Worm (Caenorhabditis elegans) whole organism, L4 larva: ENCODE data around the gene B0218.5.

ENCODE experiments used
- F37D6.2 ChIP-seq: sonication (generic microtip); optimal IDR thresholded peaks from 2 replicates; lab custom pipeline; 2016; ENCODE audit warnings: mild to moderate bottlenecking, missing genetic modification characterization, missing compliant biosample characterization
- T20F7.1 ChIP-seq: fragments of 200-800 bp; sonication (Bioruptor generic); optimal IDR thresholded peaks from 2 replicates; lab custom pipeline; 2018; ENCODE audit warnings: mild to moderate bottlenecking, missing genetic modification characterization, missing compliant biosample characterization
- daf-12 ChIP-seq: fragments of 150-350 bp; optimal IDR thresholded peaks from 2 replicates; lab custom pipeline; 2014; ENCODE audit warnings: missing biosample characterization, missing genetic modification reagents, missing genetic modification characterization
- daf-8 ChIP-seq: fragments of 200-800 bp; sonication (Bioruptor generic); IDR thresholded peaks from 2 replicates; pipeline ENCODE4 v1.3.6; 2022; ENCODE audit warnings: missing genetic modification characterization, missing compliant biosample characterization
- fos-1 ChIP-seq: fragments of 150-350 bp; optimal IDR thresholded peaks from 2 replicates; lab custom pipeline; 2014; ENCODE audit warnings: missing biosample characterization, missing genetic modification characterization
- mdl-1 ChIP-seq, 2 experiments: fragments of 150-350 bp in 1 of 2; sonication (generic microtip) in 1 of 2; optimal IDR thresholded peaks; 2 replicates each; lab custom pipeline; 2014 to 2017; ENCODE audit warnings: missing biosample characterization in 2 of 2, missing genetic modification characterization in 2 of 2
- pha-4 ChIP-seq, 2 experiments: fragments of 150-350 bp in 1 of 2; fragments of 200-800 bp in 1 of 2; sonication (Bioruptor generic) in 1 of 2; IDR thresholded peaks in 1 of 2; optimal IDR thresholded peaks in 1 of 2; 2 replicates each; pipeline versions ENCODE4 v1.3.6 to Lab custom; 2014 to 2022; ENCODE audit warnings: missing genetic modification characterization in 2 of 2, missing genetic modification reagents in 2 of 2, missing biosample characterization in 1 of 2, missing compliant biosample characterization in 1 of 2
- pqm-1 ChIP-seq: sonication (generic microtip); optimal IDR thresholded peaks from 2 replicates; lab custom pipeline; 2017; ENCODE audit warnings: missing biosample characterization, missing genetic modification characterization
- unc-62 ChIP-seq, 3 experiments: fragments of 150-350 bp in 1 of 3; sonication (generic microtip); optimal IDR thresholded peaks in 2 of 3; peaks in 1 of 3; 1 replicate in 1 of 3; 2 replicates in 2 of 3; lab custom pipeline; 2014 to 2017; ENCODE audit warnings: missing biosample characterization in 3 of 3, missing genetic modification characterization in 3 of 3, missing genetic modification reagents in 3 of 3, missing genotype in 1 of 3

ce11 chrIV:8144341-8144740 lies 12.7 kb downstream of the B0218.5 start:
- no peak for TF ChIP-seq unc-62 (GFP tag; optimal IDR thresholded peaks at IDR 0.05 in 1 of 2; lab: Kevin White, UChicago)
- no peak for TF ChIP-seq unc-62 (tag; optimal IDR thresholded peaks at IDR 0.05; lab: Kevin White, UChicago)
- TF ChIP-seq pha-4 (GFP tag; IDR thresholded peaks at IDR 0.05; lab: Robert Waterston, UW): no peak
- no peak for TF ChIP-seq pha-4 (tag; optimal IDR thresholded peaks at IDR 0.05; lab: Kevin White, UChicago)
- no peak for TF ChIP-seq fos-1
- no peak for TF ChIP-seq T20F7.1 (GFP tag; lab: Kevin White, UChicago)
- no peak for TF ChIP-seq F37D6.2 (tag; lab: Kevin White, UChicago)
- TF ChIP-seq daf-8 (GFP tag; lab: Robert Waterston, UW): no peak
- TF ChIP-seq pqm-1 (tag; lab: Kevin White, UChicago): no peak
- no peak for TF ChIP-seq mdl-1 (tag; optimal IDR thresholded peaks at IDR 0.05; lab: Kevin White, UChicago)
- no peak for TF ChIP-seq daf-12 (tag; lab: Kevin White, UChicago)
